Worm (Caenorhabditis elegans) whole organism, L4/young adult: ENCODE data around the gene let-721.

Experiments used
- W03F9.2 ChIP-seq: fragments of 150-350 bp; optimal IDR thresholded peaks from 2 replicates; lab custom pipeline; 2014; ENCODE audit warnings: missing biosample characterization, missing genetic modification characterization
- dao-5 ChIP-seq: sonication (generic microtip); optimal IDR thresholded peaks from 2 replicates; lab custom pipeline; 2016; ENCODE audit warnings: missing genotype, missing genetic modification characterization, moderate library complexity, missing compliant biosample characterization
- him-1 ChIP-seq: sonication (generic microtip); optimal IDR thresholded peaks from 2 replicates; lab custom pipeline; 2016; ENCODE audit warnings: missing genotype, missing genetic modification reagents, missing genetic modification characterization, missing compliant biosample characterization

- TF ChIP-seq him-1: no peak
- TF ChIP-seq W03F9.2 (tag; lab: Kevin White, UChicago): no peak
- no peak for TF ChIP-seq dao-5
Observed at ce11 chrIII:6449854-6450253, 3.1 kb upstream of the let-721 start.
